Fruit fly (Drosophila melanogaster) whole organism, embryonic: ENCODE results near the gene CG14096.

Experiments used
- Antp ChIP-seq: fragments of 200-800 bp; sonication (Bioruptor generic); optimal IDR thresholded peaks from 3 replicates; lab custom pipeline; 2016; ENCODE audit warnings: missing biosample characterization, missing genetic modification characterization
- CG10274 ChIP-seq: fragments of 200-800 bp; sonication (Bioruptor generic); optimal IDR thresholded peaks from 3 replicates; lab custom pipeline; 2017; ENCODE audit warnings: missing biosample characterization, mild to moderate bottlenecking, missing genetic modification characterization
- CG10366 ChIP-seq: fragments of 200-800 bp; sonication (Bioruptor generic); IDR thresholded peaks from 2 replicates; pipeline ENCODE4 v1.3.6; 2022; ENCODE audit warnings: missing biosample characterization, missing genetic modification characterization
- CG11560 ChIP-seq: fragments of 200-800 bp; sonication (Bioruptor generic); IDR thresholded peaks from 3 replicates; pipeline ENCODE4 v1.3.6; 2022; ENCODE audit warnings: missing biosample characterization, missing genetic modification characterization
- CG3163 ChIP-seq: fragments of 200-800 bp; sonication (Bioruptor generic); optimal IDR thresholded peaks from 3 replicates; lab custom pipeline; 2016; ENCODE audit warnings: missing biosample characterization, missing genetic modification characterization
- CG4404 ChIP-seq: fragments of 200-800 bp; sonication (Bioruptor generic); IDR thresholded peaks from 2 replicates; pipeline ENCODE4 v1.3.6; 2022; ENCODE audit warnings: missing biosample characterization, missing genetic modification characterization
- CG8290 ChIP-seq, 3 experiments: fragments of 200-800 bp; sonication (Bioruptor generic); optimal IDR thresholded peaks; 2 replicates each; lab custom pipeline; 2016 to 2019; ENCODE audit warnings: missing biosample characterization in 3 of 3, missing genetic modification characterization in 3 of 3, mild to moderate bottlenecking in 2 of 3, moderate library complexity in 1 of 3
- GATAe ChIP-seq: fragments of 200-800 bp; sonication (Bioruptor generic); conservative IDR thresholded peaks from 2 replicates; pipeline ENCODE4 v1.3.6; 2022; ENCODE audit warnings: missing biosample characterization, missing genetic modification characterization
- Gsc ChIP-seq: fragments of 200-800 bp; sonication (Bioruptor generic); IDR thresholded peaks from 2 replicates; pipeline ENCODE4 v1.3.6; 2022; ENCODE audit warnings: missing biosample characterization, missing genetic modification characterization
- HLH3B ChIP-seq: fragments of 200-800 bp; sonication (Bioruptor generic); IDR thresholded peaks from 2 replicates; pipeline ENCODE4 v1.3.6; 2022; ENCODE audit warnings: missing biosample characterization, missing genetic modification characterization
- klu ChIP-seq: fragments of 200-800 bp; sonication (Bioruptor generic); IDR thresholded peaks from 2 replicates; pipeline ENCODE4 v1.3.6; 2022; ENCODE audit warnings: missing biosample characterization, missing genetic modification characterization
- schlank ChIP-seq: fragments of 200-800 bp; sonication (Bioruptor generic); optimal IDR thresholded peaks from 2 replicates; lab custom pipeline; 2018; ENCODE audit warnings: missing biosample characterization, mild to moderate bottlenecking, missing genetic modification characterization
- vvl ChIP-seq: fragments of 200-800 bp; sonication (Bioruptor generic); IDR thresholded peaks from 2 replicates; pipeline ENCODE4 v1.3.6; 2022; ENCODE audit warnings: missing biosample characterization, missing genetic modification characterization

DNA sequence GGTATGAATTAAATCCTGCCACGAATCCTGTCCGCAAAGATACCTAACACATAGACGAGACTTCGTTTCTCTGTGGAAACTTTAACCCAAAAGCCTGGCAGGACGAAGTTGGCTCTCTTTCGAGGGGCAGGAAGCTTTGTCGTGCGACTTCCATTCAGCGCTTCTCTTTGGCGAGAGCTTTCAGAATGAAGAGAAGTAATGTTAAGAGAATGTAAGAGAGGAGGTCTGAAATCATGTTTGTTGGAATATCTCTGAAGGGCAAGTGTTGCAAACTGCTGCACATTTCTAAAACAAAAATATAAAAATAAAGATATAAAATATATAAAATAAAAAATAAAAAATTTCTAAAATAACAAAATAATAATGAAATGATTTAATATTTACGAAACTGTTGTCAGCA lies 15.1 kb upstream of the CG14096 start:
- TF ChIP-seq GATAe (GFP tag; lab: Robert Waterston, UW) = no peak
- TF ChIP-seq CG10366 (GFP tag; lab: Robert Waterston, UW) = no peak
- no peak for TF ChIP-seq CG4404 (GFP tag; lab: Robert Waterston, UW)
- TF ChIP-seq CG3163 = peak; percentile 82
- no peak for TF ChIP-seq CG10274
- no peak for TF ChIP-seq Gsc (GFP tag; lab: Robert Waterston, UW)
- TF ChIP-seq vvl (GFP tag; lab: Robert Waterston, UW) = no peak
- no peak for TF ChIP-seq klu (GFP tag; lab: Robert Waterston, UW)
- no peak for TF ChIP-seq CG8290 (GFP tag; optimal IDR thresholded peaks at IDR 0.05; lab: Kevin White, UChicago)
- TF ChIP-seq CG8290 (tag; optimal IDR thresholded peaks at IDR 0.05; lab: Kevin White, UChicago) = no peak
- TF ChIP-seq CG11560 (tag; lab: Robert Waterston, UW) = no peak
- TF ChIP-seq schlank = no peak
- TF ChIP-seq HLH3B (GFP tag; lab: Robert Waterston, UW) = no peak
- TF ChIP-seq Antp (GFP tag; lab: Kevin White, UChicago) = no peak
